Worm (Caenorhabditis elegans): ENCODE results near the gene Y73B6BL.27.

- TF ChIP-seq unc-62 (GFP tag; optimal IDR thresholded peaks at IDR 0.05) (no peak), nhr-237 (tag; optimal IDR thresholded peaks at IDR 0.05) (no peak), lsy-2 (tag; optimal IDR thresholded peaks at IDR 0.05) (no peak), flh-1 (GFP tag; optimal IDR thresholded peaks at IDR 0.05) (no peak), drap-1 (GFP tag; optimal IDR thresholded peaks at IDR 0.05) (no peak), ztf-11 (tag; optimal IDR thresholded peaks at IDR 0.05) (no peak), ham-2 (GFP tag; optimal IDR thresholded peaks at IDR 0.05) (no peak), pha-4 (tag; optimal IDR thresholded peaks at IDR 0.05) (no peak), snpc-4 (tag; optimal IDR thresholded peaks at IDR 0.05) (no peak), mls-2 (tag; optimal IDR thresholded peaks at IDR 0.05) (no peak)
Measured at ce11 chrIV:6443018-6443417, 30.0 kb downstream of the Y73B6BL.27 start.

Measured in whole organism, mixed stage, embryonic.